Fruit fly (Drosophila melanogaster): ENCODE data around the gene CG12523.

The CG12523 gene

DNA sequence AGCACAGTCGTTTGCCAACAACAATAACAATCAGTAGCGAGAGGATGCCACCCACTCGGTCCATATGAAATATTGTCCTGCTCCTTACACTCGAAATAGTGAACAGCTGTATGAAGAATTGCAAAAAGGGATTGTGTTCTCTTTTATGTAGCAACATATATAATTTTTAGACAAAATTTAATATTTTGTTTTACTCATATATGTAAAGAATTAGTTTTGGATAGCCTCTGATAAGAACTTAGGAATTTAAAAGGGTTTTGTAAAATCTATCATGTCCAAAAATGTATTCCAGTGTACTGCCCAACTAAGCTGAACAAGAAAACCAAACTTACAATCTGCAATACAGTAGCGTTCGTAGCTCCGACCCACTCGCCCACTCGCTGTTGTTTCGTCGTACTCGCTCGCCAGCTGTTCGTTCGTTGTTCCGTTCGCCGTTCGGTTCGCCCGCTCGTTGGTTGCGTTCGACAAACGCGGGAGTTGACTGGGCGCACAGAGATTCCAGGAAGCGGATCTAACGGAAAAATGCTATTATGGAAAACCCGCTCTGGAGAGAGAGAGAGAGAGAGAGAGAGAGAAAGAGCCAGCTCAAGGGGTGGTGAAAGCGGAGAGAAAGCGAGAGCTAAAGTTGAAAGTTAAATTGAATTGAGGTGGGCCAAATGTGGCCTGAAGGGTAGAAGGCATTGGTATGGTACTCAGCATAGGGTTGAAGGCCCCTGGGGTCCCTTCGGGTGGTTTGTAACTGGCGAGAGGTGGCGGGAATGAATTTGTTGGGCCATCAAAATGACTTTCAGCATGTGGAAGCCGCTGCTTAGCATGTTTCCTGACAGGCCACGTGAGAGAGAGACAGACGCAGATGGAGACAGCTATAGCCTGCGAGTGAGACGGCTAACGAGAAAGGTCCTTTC, 9.8 kb downstream of the CG12523 start (continued):
- TF ChIP-seq Abd-B (GFP tag; optimal IDR thresholded peaks at IDR 0.05) (peak; percentile 31), CG10565 (GFP tag; optimal IDR thresholded peaks at IDR 0.05) (no peak), inv (GFP tag; IDR thresholded peaks at IDR 0.05; ENCODE audit: partially characterized antibody) (no peak), jigr1 (GFP tag; IDR thresholded peaks at IDR 0.05) (no peak), tup (GFP tag; optimal IDR thresholded peaks at IDR 0.05) (peak; percentile 12), schlank (tag; optimal IDR thresholded peaks at IDR 0.05) (no peak), Atf6 (GFP tag; IDR thresholded peaks at IDR 0.05) (peak; percentile 74), CG5245 (GFP tag; optimal IDR thresholded peaks at IDR 0.05) (no peak), CG13287 (GFP tag; IDR thresholded peaks at IDR 0.05; ENCODE audit: partially characterized antibody) (no peak), Fer3 (tag; optimal IDR thresholded peaks at IDR 0.05) (peak; percentile 80), mam (GFP tag; optimal IDR thresholded peaks at IDR 0.05) (peak; percentile 28), CG17912 (GFP tag; optimal IDR thresholded peaks at IDR 0.05) (no peak), Hey (tag; optimal IDR thresholded peaks at IDR 0.05) (peak; percentile 96), Ssrp (tag; optimal IDR thresholded peaks at IDR 0.05) (peak; percentile 61), ato (GFP tag; IDR thresholded peaks at IDR 0.05; ENCODE audit: partially characterized antibody) (no peak), gcm (GFP tag; optimal IDR thresholded peaks at IDR 0.05) (no peak), CG30020 (tag; optimal IDR thresholded peaks at IDR 0.05) (no peak), pum (GFP tag; optimal IDR thresholded peaks at IDR 0.05) (no peak), Ets97D (GFP tag; optimal IDR thresholded peaks at IDR 0.05) (no peak), CG18599 (GFP tag; optimal IDR thresholded peaks at IDR 0.05) (peak; percentile 92), onecut (GFP tag; IDR thresholded peaks at IDR 0.05) (peak; percentile 34), CG7928 (GFP tag; optimal IDR thresholded peaks at IDR 0.05) (no peak), CG17829 (tag; optimal IDR thresholded peaks at IDR 0.05) (peak; percentile 50), CG6854 (GFP tag; optimal IDR thresholded peaks at IDR 0.05) (peak; percentile 74), Lhr (GFP tag; optimal IDR thresholded peaks at IDR 0.05) (no peak), CG7372 (GFP tag; IDR thresholded peaks at IDR 0.05) (peak; percentile 39), Side (GFP tag; optimal IDR thresholded peaks at IDR 0.05) (no peak), CG3847 (GFP tag; IDR thresholded peaks at IDR 0.05) (peak; percentile 54), bbx (GFP tag; IDR thresholded peaks at IDR 0.05; ENCODE audit: partially characterized antibody) (no peak; the same call in 1 of the 2 replicates), sqz (GFP tag; optimal IDR thresholded peaks at IDR 0.05) (no peak), gcm2 (GFP tag; optimal IDR thresholded peaks at IDR 0.05) (no peak), CG9876 (GFP tag; optimal IDR thresholded peaks at IDR 0.05) (no peak), CG6654 (GFP tag; optimal IDR thresholded peaks at IDR 0.05) (peak; percentile 9), CG9727 (GFP tag; optimal IDR thresholded peaks at IDR 0.05) (peak; percentile 72), gt (GFP tag; IDR thresholded peaks at IDR 0.05) (no peak), CG15073 (GFP tag; optimal IDR thresholded peaks at IDR 0.05) (peak; percentile 29), btn (GFP tag; optimal IDR thresholded peaks at IDR 0.05) (no peak), CG7839 (tag; optimal IDR thresholded peaks at IDR 0.05) (peak; percentile 87), CG14667 (GFP tag; IDR thresholded peaks at IDR 0.05) (peak; percentile 36; the same call in 1 of the 2 replicates), Elba2 (GFP tag; optimal IDR thresholded peaks at IDR 0.05) (no peak), CG4707 (GFP tag; optimal IDR thresholded peaks at IDR 0.05) (peak; percentile 7), Hmr (GFP tag; optimal IDR thresholded peaks at IDR 0.05) (peak; percentile 84), CG11247 (GFP tag; IDR thresholded peaks at IDR 0.05) (peak; percentile 55; the same call in 1 of the 2 replicates), salm (tag; optimal IDR thresholded peaks at IDR 0.05) (peak; percentile 43), CG3407 (GFP tag; optimal IDR thresholded peaks at IDR 0.05) (peak; percentile 62), Atf-2 (GFP tag; optimal IDR thresholded peaks at IDR 0.05) (no peak), Lim3 (GFP tag; IDR thresholded peaks at IDR 0.05) (no peak), Awh (GFP tag; IDR thresholded peaks at IDR 0.05) (peak; percentile 70), CHES-1-like (GFP tag; optimal IDR thresholded peaks at IDR 0.05) (no peak)
